Fruit fly (Drosophila melanogaster) whole organism, pupa: ENCODE results near the gene CG41099.

ENCODE experiments used
- CG10348 ChIP-seq: fragments of 200-800 bp; sonication (Bioruptor generic); IDR thresholded peaks from 2 replicates; pipeline ENCODE4 v1.3.6; 2022; ENCODE audit warnings: missing biosample characterization, missing genetic modification characterization
- CG12605 ChIP-seq: fragments of 200-800 bp; sonication (Bioruptor generic); IDR thresholded peaks from 2 replicates; pipeline ENCODE4 v1.3.6; 2022; ENCODE audit warnings: missing biosample characterization, missing genetic modification characterization
- CG13204 ChIP-seq: fragments of 200-800 bp; sonication (Bioruptor generic); optimal IDR thresholded peaks from 2 replicates; lab custom pipeline; 2018; ENCODE audit warnings: missing biosample characterization, mild to moderate bottlenecking, missing genetic modification characterization, moderate library complexity
- CG14655 ChIP-seq: fragments of 200-800 bp; sonication (Bioruptor generic); optimal IDR thresholded peaks from 3 replicates; lab custom pipeline; 2017; ENCODE audit warnings: mild to moderate bottlenecking, missing biosample characterization, missing genetic modification reagents, missing genetic modification characterization
- CG15710 ChIP-seq: fragments of 200-800 bp; sonication (Bioruptor generic); optimal IDR thresholded peaks from 2 replicates; lab custom pipeline; 2018; ENCODE audit warnings: missing biosample characterization, mild to moderate bottlenecking, missing genetic modification characterization, moderate library complexity
- CG32121 ChIP-seq: fragments of 200-800 bp; sonication (Bioruptor generic); IDR thresholded peaks from 2 replicates; pipeline ENCODE4 v1.3.6; 2022; ENCODE audit warnings: missing biosample characterization, missing genetic modification characterization
- CG34367 ChIP-seq: fragments of 200-800 bp; sonication (Bioruptor generic); optimal IDR thresholded peaks from 2 replicates; lab custom pipeline; 2018; ENCODE audit warnings: missing biosample characterization, mild to moderate bottlenecking, missing genetic modification characterization
- CG4496 ChIP-seq: fragments of 200-800 bp; sonication (Bioruptor generic); IDR thresholded peaks from 3 replicates; pipeline ENCODE4 v1.3.6; 2022; ENCODE audit warnings: missing biosample characterization, missing genetic modification characterization
- CG8159 ChIP-seq: fragments of 200-800 bp; sonication (Bioruptor generic); optimal IDR thresholded peaks from 3 replicates; lab custom pipeline; 2018; ENCODE audit warnings: missing biosample characterization, mild to moderate bottlenecking, missing genetic modification characterization, moderate library complexity
- CG8301 ChIP-seq: fragments of 200-800 bp; sonication (Bioruptor generic); optimal IDR thresholded peaks from 2 replicates; lab custom pipeline; 2018; ENCODE audit warnings: missing biosample characterization, mild to moderate bottlenecking, missing genetic modification characterization
- CG9948 ChIP-seq: fragments of 200-800 bp; sonication (Bioruptor generic); optimal IDR thresholded peaks from 2 replicates; lab custom pipeline; 2018; ENCODE audit warnings: missing biosample characterization, mild to moderate bottlenecking, missing genetic modification characterization, moderate library complexity
- EcR ChIP-seq: fragments of 200-800 bp; sonication (Bioruptor generic); optimal IDR thresholded peaks from 3 replicates; lab custom pipeline; 2019; ENCODE audit warnings: missing biosample characterization, missing genetic modification characterization, mild to moderate bottlenecking, moderate library complexity, missing genetic modification reagents
- Ets98B ChIP-seq: fragments of 200-800 bp; sonication (Bioruptor generic); IDR thresholded peaks from 2 replicates; pipeline ENCODE4 v1.3.6; 2022; ENCODE audit warnings: missing biosample characterization, missing genetic modification characterization
- Pif1A ChIP-seq: fragments of 200-800 bp; sonication (Bioruptor generic); optimal IDR thresholded peaks from 3 replicates; lab custom pipeline; 2016; ENCODE audit warnings: missing biosample characterization, missing genetic modification characterization
- Snoo ChIP-seq: fragments of 200-800 bp; sonication (Bioruptor generic); optimal IDR thresholded peaks from 3 replicates; lab custom pipeline; 2017; ENCODE audit warnings: missing biosample characterization, mild to moderate bottlenecking, missing genetic modification characterization, inconsistent platforms
- fd96Ca ChIP-seq: fragments of 200-800 bp; sonication (Bioruptor generic); IDR thresholded peaks from 3 replicates; pipeline ENCODE4 v1.3.6; 2022; ENCODE audit warnings: missing biosample characterization, missing genetic modification characterization
- gl ChIP-seq: fragments of 200-800 bp; sonication (Bioruptor generic); optimal IDR thresholded peaks from 2 replicates; lab custom pipeline; 2018; ENCODE audit warnings: missing biosample characterization, mild to moderate bottlenecking, missing genetic modification characterization
- rn ChIP-seq: fragments of 200-800 bp; sonication (Bioruptor generic); IDR thresholded peaks from 2 replicates; pipeline ENCODE4 v1.3.6; 2022; ENCODE audit warnings: missing biosample characterization, missing genetic modification characterization

The CG41099 gene

dm6 chr3R:3846482-3847046, at the start of gene CG41099:
Gene CG41099, plus strand, starts transcription at chr3R:3846729.
- no peak for TF ChIP-seq CG9948 (tag; lab: Kevin White, UChicago)
- TF ChIP-seq CG14655 (GFP tag; lab: Kevin White, UChicago): peak; percentile 10

- TF ChIP-seq CG34367 (tag; lab: Kevin White, UChicago): no peak
- TF ChIP-seq, all 21 proteins: peak for 0
Observed at dm6 chr3R:3842929-3843328, 3.6 kb upstream of the CG41099 start.

DNA sequence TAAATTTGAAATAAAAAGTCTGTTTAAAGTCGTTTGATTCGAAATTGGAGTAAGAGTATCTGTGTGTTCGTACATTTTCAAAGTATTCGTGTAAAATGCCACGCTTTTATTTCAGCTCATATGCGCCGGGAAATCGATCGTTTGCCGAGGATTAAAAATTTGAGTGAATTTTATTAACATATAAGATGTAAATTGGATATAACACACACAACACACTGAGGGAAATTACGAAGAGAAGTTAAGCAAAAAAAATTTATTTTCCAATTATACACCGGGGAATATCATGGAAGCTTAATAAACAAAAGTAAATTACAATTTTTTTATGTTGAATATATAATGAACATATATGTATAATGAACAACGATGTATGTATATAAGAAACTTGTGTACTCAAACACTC, 764 bp upstream of the CG41099 start:
- TF ChIP-seq Snoo (no peak), rn (no peak), CG4496 (GFP tag; lab: Robert Waterston, UW) (no peak), EcR (GFP tag; lab: Kevin White, UChicago) (no peak), CG12605 (GFP tag; lab: Robert Waterston, UW) (no peak), CG15710 (tag; lab: Kevin White, UChicago) (no peak), CG8301 (tag; lab: Kevin White, UChicago) (no peak), CG34367 (tag; lab: Kevin White, UChicago) (no peak), gl (tag; lab: Kevin White, UChicago) (no peak), CG8159 (tag; lab: Kevin White, UChicago) (no peak), CG13204 (GFP tag; lab: Kevin White, UChicago) (no peak), CG9948 (tag; lab: Kevin White, UChicago) (no peak), CG10348 (GFP tag; lab: Robert Waterston, UW) (no peak), CG32121 (GFP tag; lab: Robert Waterston, UW) (no peak), Ets98B (no peak)

dm6 chr3R:3888755-3889154, 42.2 kb downstream of the CG41099 start:
- TF ChIP-seq Pif1A (GFP tag; lab: Kevin White, UChicago) (no peak), Ets98B (no peak), CG9948 (tag; lab: Kevin White, UChicago) (no peak), CG8159 (tag; lab: Kevin White, UChicago) (no peak), CG34367 (tag; lab: Kevin White, UChicago) (no peak), CG12605 (GFP tag; lab: Robert Waterston, UW) (no peak), rn (no peak), gl (tag; lab: Kevin White, UChicago) (no peak), fd96Ca (no peak), CG4496 (GFP tag; lab: Robert Waterston, UW) (no peak), CG8301 (tag; lab: Kevin White, UChicago) (no peak), CG13204 (GFP tag; lab: Kevin White, UChicago) (no peak)
